Worm (Caenorhabditis elegans) whole organism, young adult: ENCODE results near the gene eri-5.

Source experiments
- B0261.1 ChIP-seq: sonication (generic microtip); optimal IDR thresholded peaks from 2 replicates; lab custom pipeline; 2016; ENCODE audit warnings: mild to moderate bottlenecking, missing genetic modification characterization, moderate library complexity, missing compliant biosample characterization
- B0336.3 ChIP-seq: fragments of 200-800 bp; sonication (Bioruptor generic); IDR thresholded peaks from 2 replicates; pipeline ENCODE4 v1.3.6; 2022; ENCODE audit warnings: missing genetic modification characterization, missing compliant biosample characterization
- C17E4.6 ChIP-seq: fragments of 200-800 bp; sonication (Bioruptor generic); IDR thresholded peaks from 2 replicates; pipeline ENCODE4 v1.3.6; 2022; ENCODE audit warnings: missing genetic modification reagents, missing genetic modification characterization, missing compliant biosample characterization
- D2030.7 ChIP-seq: fragments of 200-800 bp; sonication (Bioruptor generic); IDR thresholded peaks from 2 replicates; pipeline ENCODE4 v1.3.6; 2022; ENCODE audit warnings: missing genetic modification reagents, missing genetic modification characterization, missing compliant biosample characterization
- F37B4.10 ChIP-seq: fragments of 200-800 bp; sonication (Bioruptor generic); IDR thresholded peaks from 2 replicates; pipeline ENCODE4 v1.3.6; 2022; ENCODE audit warnings: missing genetic modification characterization, missing compliant biosample characterization
- F39B2.1 ChIP-seq: fragments of 200-800 bp; sonication (Bioruptor generic); IDR thresholded peaks from 2 replicates; pipeline ENCODE4 v1.3.6; 2022; ENCODE audit warnings: missing genetic modification reagents, missing genetic modification characterization, missing compliant biosample characterization
- F49E8.2 ChIP-seq: sonication (generic microtip); optimal IDR thresholded peaks from 3 replicates; lab custom pipeline; 2017; ENCODE audit warnings: missing genetic modification characterization, mild to moderate bottlenecking, missing compliant biosample characterization, antibody characterized with exemption, moderate library complexity; ENCODE audit not compliant: insufficient read depth
- F52B5.7 ChIP-seq: sonication (generic microtip); optimal IDR thresholded peaks from 2 replicates; lab custom pipeline; 2016; ENCODE audit warnings: mild to moderate bottlenecking, missing genetic modification characterization, missing compliant biosample characterization
- F57A8.1 ChIP-seq: fragments of 200-800 bp; sonication (Bioruptor generic); optimal IDR thresholded peaks from 2 replicates; lab custom pipeline; 2018; ENCODE audit warnings: mild to moderate bottlenecking, missing genetic modification characterization, moderate library complexity, missing compliant biosample characterization
- K12H6.12 ChIP-seq: fragments of 200-800 bp; sonication (Bioruptor generic); optimal IDR thresholded peaks from 2 replicates; lab custom pipeline; 2018; ENCODE audit warnings: mild to moderate bottlenecking, missing genetic modification characterization, missing compliant biosample characterization
- T26A5.8 ChIP-seq: sonication (generic microtip); optimal IDR thresholded peaks from 2 replicates; lab custom pipeline; 2016; ENCODE audit warnings: missing genetic modification characterization, missing compliant biosample characterization
- Y53G8AR.9 ChIP-seq: fragments of 200-800 bp; sonication (Bioruptor generic); conservative IDR thresholded peaks from 2 replicates; pipeline ENCODE4 v1.3.6; 2022; ENCODE audit warnings: missing genetic modification reagents, missing genetic modification characterization, missing compliant biosample characterization
- Y56A3A.18 ChIP-seq: fragments of 200-800 bp; sonication (Bioruptor generic); IDR thresholded peaks from 2 replicates; pipeline ENCODE4 v1.3.6; 2022; ENCODE audit warnings: missing genetic modification reagents, missing genetic modification characterization, missing compliant biosample characterization
- Y79H2A.3 ChIP-seq: fragments of 200-800 bp; sonication (Bioruptor generic); conservative IDR thresholded peaks from 2 replicates; pipeline ENCODE4 v1.3.6; 2022; ENCODE audit warnings: missing genetic modification reagents, missing genetic modification characterization, missing compliant biosample characterization
- Y95B8A.8 ChIP-seq: fragments of 200-800 bp; sonication (Bioruptor generic); IDR thresholded peaks from 2 replicates; pipeline ENCODE4 v1.3.6; 2022; ENCODE audit warnings: missing genetic modification reagents, missing genetic modification characterization, missing compliant biosample characterization
- ZK185.1 ChIP-seq: sonication (generic microtip); optimal IDR thresholded peaks from 2 replicates; lab custom pipeline; 2016; ENCODE audit warnings: mild to moderate bottlenecking, missing genetic modification characterization, missing compliant biosample characterization; ENCODE audit not compliant: poor library complexity, severe bottlenecking
- ama-1 ChIP-seq, 3 experiments: fragments of 150-350 bp in 1 of 3; sonication (generic microtip) in 2 of 3; optimal IDR thresholded peaks; 2 replicates each; lab custom pipeline; 2014 to 2018; ENCODE audit warnings: missing biosample characterization in 2 of 3, missing genetic modification characterization in 2 of 3, missing genetic modification reagents in 2 of 3
- aptf-3 ChIP-seq: fragments of 200-800 bp; sonication (Bioruptor generic); IDR thresholded peaks from 2 replicates; pipeline ENCODE4 v1.3.6; 2022; ENCODE audit warnings: missing genetic modification characterization, missing compliant biosample characterization
- attf-3 ChIP-seq: fragments of 200-800 bp; sonication (Bioruptor generic); conservative IDR thresholded peaks from 2 replicates; pipeline ENCODE4 v1.3.6; 2022; ENCODE audit warnings: missing genetic modification reagents, missing genetic modification characterization, missing compliant biosample characterization
- attf-6 ChIP-seq: fragments of 200-800 bp; sonication (Bioruptor generic); IDR thresholded peaks from 2 replicates; pipeline ENCODE4 v1.3.6; 2022; ENCODE audit warnings: missing genetic modification reagents, missing genetic modification characterization, missing compliant biosample characterization
- bed-2 ChIP-seq: fragments of 200-800 bp; sonication (Bioruptor generic); IDR thresholded peaks from 2 replicates; pipeline ENCODE4 v1.3.6; 2022; ENCODE audit warnings: missing genetic modification reagents, missing genetic modification characterization, missing compliant biosample characterization
- cebp-1 ChIP-seq, 2 experiments: fragments of 200-800 bp in 1 of 2; sonication (Bioruptor generic) in 1 of 2; sonication (generic microtip) in 1 of 2; IDR thresholded peaks in 1 of 2; optimal IDR thresholded peaks in 1 of 2; 2 replicates each; pipeline versions ENCODE4 v1.3.6 to Lab custom; 2017 to 2022; ENCODE audit warnings: missing compliant biosample characterization in 2 of 2, missing genetic modification characterization in 2 of 2, mild to moderate bottlenecking in 1 of 2, missing genetic modification reagents in 1 of 2, moderate library complexity in 1 of 2
- ceh-40 ChIP-seq: fragments of 200-800 bp; sonication (Bioruptor generic); IDR thresholded peaks from 2 replicates; pipeline ENCODE4 v1.3.6; 2022; ENCODE audit warnings: missing genetic modification characterization, missing compliant biosample characterization
- ceh-58 ChIP-seq: fragments of 200-800 bp; sonication (Bioruptor generic); IDR thresholded peaks from 2 replicates; pipeline ENCODE4 v1.3.6; 2022; ENCODE audit warnings: missing genetic modification characterization, missing compliant biosample characterization
- ceh-79 ChIP-seq: sonication (generic microtip); optimal IDR thresholded peaks from 2 replicates; lab custom pipeline; 2017; ENCODE audit warnings: mild to moderate bottlenecking, missing genetic modification characterization, missing compliant biosample characterization
- egl-44 ChIP-seq: fragments of 200-800 bp; sonication (Bioruptor generic); IDR thresholded peaks from 2 replicates; pipeline ENCODE4 v1.3.6; 2022; ENCODE audit warnings: missing genetic modification reagents, missing genetic modification characterization, missing compliant biosample characterization
- ets-4 ChIP-seq: fragments of 200-800 bp; sonication (Bioruptor generic); optimal IDR thresholded peaks from 2 replicates; lab custom pipeline; 2018; ENCODE audit warnings: mild to moderate bottlenecking, missing genetic modification characterization, missing compliant biosample characterization
- hlh-12 ChIP-seq: sonication (generic microtip); optimal IDR thresholded peaks from 2 replicates; lab custom pipeline; 2016; ENCODE audit warnings: missing genetic modification characterization, missing compliant biosample characterization
- hmg-1.2 ChIP-seq: fragments of 200-800 bp; sonication (Bioruptor generic); IDR thresholded peaks from 2 replicates; pipeline ENCODE4 v1.3.6; 2022; ENCODE audit warnings: missing genetic modification reagents, missing genetic modification characterization, missing compliant biosample characterization
- hsf-1 ChIP-seq: fragments of 200-800 bp; sonication (Bioruptor generic); IDR thresholded peaks from 2 replicates; pipeline ENCODE4 v1.3.6; 2022; ENCODE audit warnings: missing genetic modification reagents, missing genetic modification characterization, missing compliant biosample characterization
- lag-1 ChIP-seq: fragments of 200-800 bp; sonication (Bioruptor generic); IDR thresholded peaks from 2 replicates; pipeline ENCODE4 v1.3.6; 2022; ENCODE audit warnings: missing genetic modification reagents, missing genetic modification characterization, missing compliant biosample characterization
- let-607 ChIP-seq, 2 experiments: fragments of 200-800 bp in 1 of 2; sonication (Bioruptor generic) in 1 of 2; sonication (generic microtip) in 1 of 2; optimal IDR thresholded peaks; 2 replicates each; lab custom pipeline; 2016 to 2018; ENCODE audit warnings: mild to moderate bottlenecking in 2 of 2, missing compliant biosample characterization in 2 of 2, missing genetic modification characterization in 2 of 2, moderate library complexity in 2 of 2, missing genotype in 1 of 2
- lin-35 ChIP-seq, 3 experiments: fragments of 150-350 bp in 2 of 3; sonication (generic microtip) in 1 of 3; optimal IDR thresholded peaks; 2 replicates each; lab custom pipeline; 2014 to 2018; ENCODE audit warnings: missing biosample characterization in 3 of 3, missing genetic modification characterization in 3 of 3, missing genetic modification reagents in 3 of 3
- lin-54 ChIP-seq: fragments of 200-800 bp; sonication (Bioruptor generic); optimal IDR thresholded peaks from 2 replicates; lab custom pipeline; 2018; ENCODE audit warnings: mild to moderate bottlenecking, missing genetic modification characterization, missing compliant biosample characterization
- lir-1 ChIP-seq: fragments of 200-800 bp; sonication (Bioruptor generic); conservative IDR thresholded peaks from 2 replicates; pipeline ENCODE4 v1.3.6; 2022; ENCODE audit warnings: missing genetic modification reagents, missing genetic modification characterization, missing compliant biosample characterization
- madf-3 ChIP-seq: fragments of 200-800 bp; sonication (Bioruptor generic); IDR thresholded peaks from 2 replicates; pipeline ENCODE4 v1.3.6; 2022; ENCODE audit warnings: missing genetic modification reagents, missing genetic modification characterization, missing compliant biosample characterization
- madf-6 ChIP-seq: fragments of 200-800 bp; sonication (Bioruptor generic); IDR thresholded peaks from 2 replicates; pipeline ENCODE4 v1.3.6; 2022; ENCODE audit warnings: missing genetic modification reagents, missing genetic modification characterization, missing compliant biosample characterization
- mel-28 ChIP-seq: sonication (generic microtip); optimal IDR thresholded peaks from 2 replicates; lab custom pipeline; 2016; ENCODE audit warnings: borderline replicate concordance, mild to moderate bottlenecking, missing genetic modification characterization, missing compliant biosample characterization
- nhr-27 ChIP-seq: fragments of 200-800 bp; sonication (Bioruptor generic); optimal IDR thresholded peaks from 2 replicates; lab custom pipeline; 2018; ENCODE audit warnings: mild to moderate bottlenecking, missing genetic modification characterization, moderate library complexity, missing compliant biosample characterization
- rec-8 ChIP-seq, 2 experiments: sonication (generic microtip); optimal IDR thresholded peaks; 2 replicates each; lab custom pipeline; 2016; ENCODE audit warnings: mild to moderate bottlenecking in 2 of 2, missing genetic modification characterization in 2 of 2, missing genetic modification reagents in 2 of 2, missing genotype in 2 of 2, missing biosample characterization in 1 of 2, missing compliant biosample characterization in 1 of 2, moderate library complexity in 1 of 2
- repo-1 ChIP-seq: sonication (generic microtip); optimal IDR thresholded peaks from 2 replicates; lab custom pipeline; 2017; ENCODE audit warnings: mild to moderate bottlenecking, missing genetic modification characterization, missing compliant biosample characterization
- rpc-1 ChIP-seq, 2 experiments: fragments of 150-350 bp in 1 of 2; sonication (generic microtip) in 1 of 2; optimal IDR thresholded peaks; 2 replicates each; lab custom pipeline; 2014 to 2018; ENCODE audit warnings: missing biosample characterization in 1 of 2, missing genetic modification characterization in 1 of 2, missing genetic modification reagents in 1 of 2, missing genotype in 1 of 2
- sea-2 ChIP-seq: fragments of 200-800 bp; sonication (Bioruptor generic); IDR thresholded peaks from 2 replicates; pipeline ENCODE4 v1.3.6; 2022; ENCODE audit warnings: missing genetic modification characterization, missing compliant biosample characterization
- somi-1 ChIP-seq: fragments of 200-800 bp; sonication (Bioruptor generic); optimal IDR thresholded peaks from 2 replicates; lab custom pipeline; 2018; ENCODE audit warnings: mild to moderate bottlenecking, missing genetic modification characterization, missing compliant biosample characterization
- unc-130 ChIP-seq: sonication (generic microtip); optimal IDR thresholded peaks from 2 replicates; lab custom pipeline; 2016; ENCODE audit warnings: missing genetic modification reagents, missing genetic modification characterization, missing compliant biosample characterization
- xnd-1 ChIP-seq: sonication (generic microtip); optimal IDR thresholded peaks from 2 replicates; lab custom pipeline; 2016; ENCODE audit warnings: missing genotype, missing genetic modification reagents, missing genetic modification characterization, missing compliant biosample characterization

eri-5 gene

DNA sequence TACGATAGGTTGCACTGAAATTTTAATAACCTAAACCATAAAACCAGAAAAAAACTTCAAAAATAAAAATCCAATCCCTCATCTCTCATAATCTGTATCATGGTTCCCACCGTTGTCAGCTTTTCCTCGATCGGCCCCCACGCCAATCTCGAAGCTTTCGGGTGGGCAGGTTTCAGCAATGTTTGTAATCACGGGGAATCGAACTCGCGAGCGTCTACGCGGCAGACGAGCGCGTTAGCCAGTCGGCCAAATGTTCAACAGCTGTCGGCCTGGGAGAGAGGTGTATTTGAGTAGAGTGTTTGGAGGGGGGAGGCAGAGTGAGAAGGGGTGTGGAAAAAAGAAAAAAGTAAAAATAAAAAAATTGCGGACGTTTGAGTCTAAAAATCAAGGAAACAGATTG, 17.8 kb downstream of the eri-5 start (continued):
- TF ChIP-seq xnd-1 (tag; lab: Kevin White, UChicago) (no peak), F37B4.10 (GFP tag; lab: Robert Waterston, UW) (no peak), C17E4.6 (GFP tag; lab: Robert Waterston, UW) (0 out of 2 replicates have a peak, but pooled peaks have one; percentile 30), B0261.1 (peak; percentile 92), Y95B8A.8 (GFP tag; lab: Robert Waterston, UW) (peak; percentile 89), K12H6.12 (tag; lab: Kevin White, UChicago) (peak; percentile 45), somi-1 (GFP tag; lab: Kevin White, UChicago) (peak; percentile 54), D2030.7 (peak; percentile 92), T26A5.8 (peak; percentile 24), attf-6 (GFP tag; lab: Robert Waterston, UW) (0 out of 2 replicates have a peak, but pooled peaks have one; percentile 14), hlh-12 (tag; lab: Kevin White, UChicago) (peak; percentile 67), egl-44 (GFP tag; lab: Robert Waterston, UW) (peak; percentile 92), aptf-3 (peak; percentile 70; the same call in 1 of the 2 replicates), rpc-1 (optimal IDR thresholded peaks at IDR 0.05; lab: Kevin White, UChicago) (peak; percentile 93), rpc-1 (tag; optimal IDR thresholded peaks at IDR 0.05; lab: Kevin White, UChicago) (peak; percentile 90), F57A8.1 (GFP tag; lab: Kevin White, UChicago) (no peak), F52B5.7 (tag; lab: Kevin White, UChicago) (peak; percentile 70), attf-3 (peak; percentile 66), let-607 (tag; optimal IDR thresholded peaks at IDR 0.05; lab: Kevin White, UChicago) (peak; percentile 48 to 51), madf-6 (GFP tag; lab: Robert Waterston, UW) (peak; percentile 55; the same call in 1 of the 2 replicates), madf-3 (GFP tag; lab: Robert Waterston, UW) (peak; percentile 18; the same call in 1 of the 2 replicates), hsf-1 (GFP tag; lab: Robert Waterston, UW) (peak; percentile 45; the same call in 1 of the 2 replicates), ceh-58 (GFP tag; lab: Robert Waterston, UW) (no peak), ets-4 (GFP tag; lab: Kevin White, UChicago) (peak; percentile 3), lag-1 (GFP tag; lab: Robert Waterston, UW) (no peak), lir-1 (GFP tag; lab: Robert Waterston, UW) (0 out of 2 replicates have a peak, but pooled peaks have one; percentile 48), rec-8 (tag; optimal IDR thresholded peaks at IDR 0.05; lab: Kevin White, UChicago) (peak; percentile 30 to 55), Y56A3A.18 (GFP tag; lab: Robert Waterston, UW) (peak; percentile 94), ceh-79 (tag; lab: Kevin White, UChicago) (peak; percentile 60), lin-54 (peak; percentile 77), sea-2 (no peak), ceh-40 (GFP tag; lab: Robert Waterston, UW) (peak; percentile 66; the same call in 1 of the 2 replicates), unc-130 (GFP tag; lab: Kevin White, UChicago) (peak; percentile 9), F49E8.2 (tag; lab: Kevin White, UChicago) (peak; percentile 79), cebp-1 (GFP tag; IDR thresholded peaks at IDR 0.05; lab: Robert Waterston, UW) (0 out of 2 replicates have a peak, but pooled peaks have one; percentile 10), cebp-1 (tag; optimal IDR thresholded peaks at IDR 0.05; lab: Kevin White, UChicago) (peak; percentile 80), bed-2 (GFP tag; lab: Robert Waterston, UW) (0 out of 2 replicates have a peak, but pooled peaks have one; percentile 35), Y79H2A.3 (GFP tag; lab: Robert Waterston, UW) (0 out of 2 replicates have a peak, but pooled peaks have one; percentile 40), Y53G8AR.9 (GFP tag; lab: Robert Waterston, UW) (no peak), ama-1 (optimal IDR thresholded peaks at IDR 0.05; lab: Kevin White, UChicago) (no peak), ama-1 (GFP tag; optimal IDR thresholded peaks at IDR 0.05; lab: Kevin White, UChicago) (peak; percentile 71 to 87), hmg-1.2 (GFP tag; lab: Robert Waterston, UW) (peak; percentile 71), B0336.3 (GFP tag; lab: Robert Waterston, UW) (peak; percentile 75), nhr-27 (no peak), repo-1 (tag; lab: Kevin White, UChicago) (peak; percentile 83), ZK185.1 (tag; lab: Kevin White, UChicago) (peak; percentile 76), mel-28 (no peak), lin-35 (GFP tag; optimal IDR thresholded peaks at IDR 0.05; lab: Kevin White, UChicago) (peak in 1 of 3 experiments; percentile 84), F39B2.1 (no peak)
